Fruit fly (Drosophila melanogaster) S2 (cell line): ENCODE results near the gene REPTOR.

Source experiments
- CG8478 ChIP-seq: fragments of >200 bp; optimal IDR thresholded peaks from 2 replicates; lab custom pipeline; 2018
- CTCF ChIP-seq, 2 experiments: fragments of >200 bp; optimal IDR thresholded peaks; 2 replicates each; lab custom pipeline; 2018

REPTOR gene

dm6 chr3R:24582669-24582995 is at the start of gene REPTOR:
Gene REPTOR, minus strand, starts transcription at chr3R:24582864.
- TF ChIP-seq CTCF (optimal IDR thresholded peaks at IDR 0.05; lab: Kevin White, UChicago), result no peak
- no peak for TF ChIP-seq CG8478

- peak; percentile 33 to 61 for TF ChIP-seq CTCF (optimal IDR thresholded peaks at IDR 0.05; lab: Kevin White, UChicago)
- peak; percentile 66 for TF ChIP-seq CG8478
Observed at dm6 chr3R:24629877-24630808, 47.5 kb upstream of the REPTOR start, which contains the start of gene Wsck. Gene Wsck, minus strand, starts transcription at chr3R:24630075.

- TF ChIP-seq CTCF (optimal IDR thresholded peaks at IDR 0.05; lab: Kevin White, UChicago) (no peak), CG8478 (no peak)
Observed at dm6 chr3R:24626667-24627066, 44.0 kb upstream of the REPTOR start.

- TF ChIP-seq CTCF (optimal IDR thresholded peaks at IDR 0.05; lab: Kevin White, UChicago), result no peak
- no peak for TF ChIP-seq CG8478
Observed at dm6 chr3R:24626003-24626486, 43.4 kb upstream of the REPTOR start.

dm6 chr3R:24625517-24625925 is 42.9 kb upstream of the REPTOR start, which contains the start of the genes Syx18 and atl:
Gene Syx18, minus strand, starts transcription at chr3R:24625562.
Gene atl, plus strand, starts transcription at chr3R:24625671.
- no peak for TF ChIP-seq CG8478
- TF ChIP-seq CTCF (optimal IDR thresholded peaks at IDR 0.05; lab: Kevin White, UChicago), result peak; percentile 2 to 4

- TF ChIP-seq CTCF (optimal IDR thresholded peaks at IDR 0.05; lab: Kevin White, UChicago) (no peak), CG8478 (no peak)
Observed at dm6 chr3R:24620569-24620968, 37.9 kb upstream of the REPTOR start.

- TF ChIP-seq CTCF (optimal IDR thresholded peaks at IDR 0.05; lab: Kevin White, UChicago), result no peak
- no peak for TF ChIP-seq CG8478
Observed at dm6 chr3R:24614707-24615022, 32.0 kb upstream of the REPTOR start.

dm6 chr3R:24613819-24614706 is 31.4 kb upstream of the REPTOR start:
- TF ChIP-seq CG8478 (no peak), CTCF (optimal IDR thresholded peaks at IDR 0.05; lab: Kevin White, UChicago) (no peak)

dm6 chr3R:24608316-24608715 is 25.7 kb upstream of the REPTOR start:
- TF ChIP-seq CG8478 (no peak), CTCF (optimal IDR thresholded peaks at IDR 0.05; lab: Kevin White, UChicago) (no peak)

dm6 chr3R:24606868-24607267 is 24.2 kb upstream of the REPTOR start:
- TF ChIP-seq CG8478 (no peak), CTCF (optimal IDR thresholded peaks at IDR 0.05; lab: Kevin White, UChicago) (no peak)

dm6 chr3R:24604165-24604564 is 21.5 kb upstream of the REPTOR start:
- TF ChIP-seq CTCF (optimal IDR thresholded peaks at IDR 0.05; lab: Kevin White, UChicago) (no peak), CG8478 (no peak)

- TF ChIP-seq CTCF (optimal IDR thresholded peaks at IDR 0.05; lab: Kevin White, UChicago), result no peak
- no peak for TF ChIP-seq CG8478
Observed at dm6 chr3R:24603399-24604131, 20.9 kb upstream of the REPTOR start.

- no peak for TF ChIP-seq CG8478
- no peak for TF ChIP-seq CTCF (optimal IDR thresholded peaks at IDR 0.05; lab: Kevin White, UChicago)
Observed at dm6 chr3R:24601069-24601468, 18.4 kb upstream of the REPTOR start.

- TF ChIP-seq CG8478, result no peak
Observed at dm6 chr3R:24598549-24599204, 16.0 kb upstream of the REPTOR start.

dm6 chr3R:24596881-24597280 is 14.2 kb upstream of the REPTOR start:
- TF ChIP-seq CTCF (optimal IDR thresholded peaks at IDR 0.05; lab: Kevin White, UChicago) (no peak), CG8478 (no peak)
